Fruit fly (Drosophila melanogaster): ENCODE measurements around the gene CG34012.

CG34012 gene

dm6 chr3L:11120419-11120958 is 11.2 kb upstream of the CG34012 start, which contains the start of the genes FoxK and mRpL2 (continued):
- TF ChIP-seq CG12769 (tag; optimal IDR thresholded peaks at IDR 0.05) (peak; percentile 10), Awh (GFP tag; IDR thresholded peaks at IDR 0.05) (no peak), CG31365 (tag; optimal IDR thresholded peaks at IDR 0.05) (no peak), Med (GFP tag) (peak; percentile 80), CG11723 (GFP tag; optimal IDR thresholded peaks at IDR 0.05) (no peak), Xrp1 (GFP tag; IDR thresholded peaks at IDR 0.05) (no peak), Asciz (GFP tag; optimal IDR thresholded peaks at IDR 0.05) (no peak), NK7.1 (GFP tag; optimal IDR thresholded peaks at IDR 0.05) (no peak), CG32772 (GFP tag; IDR thresholded peaks at IDR 0.05) (no peak), vnd (GFP tag; IDR thresholded peaks at IDR 0.05; ENCODE audit: partially characterized antibody) (no peak), unpg (GFP tag; optimal IDR thresholded peaks at IDR 0.05) (no peak), Neu2 (GFP tag; optimal IDR thresholded peaks at IDR 0.05; ENCODE audit: borderline replicate concordance) (no peak), amos (GFP tag; IDR thresholded peaks at IDR 0.05; ENCODE audit: partially characterized antibody) (peak; percentile 49; the same call in 1 of the 2 replicates), cwo (GFP tag; optimal IDR thresholded peaks at IDR 0.05) (peak; percentile 64), CG10274 (GFP tag; optimal IDR thresholded peaks at IDR 0.05) (no peak), CG14710 (tag; optimal IDR thresholded peaks at IDR 0.05) (peak; percentile 39), YL-1 (GFP tag; optimal IDR thresholded peaks at IDR 0.05) (peak; percentile 72), CG31441 (GFP tag; IDR thresholded peaks at IDR 0.05) (no peak), CG32532 (GFP tag; IDR thresholded peaks at IDR 0.05) (no peak), CG34224 (GFP tag; IDR thresholded peaks at IDR 0.05; ENCODE audit: partially characterized antibody) (peak; percentile 51; the same call in 1 of the 3 replicates), tna (GFP tag; IDR thresholded peaks at IDR 0.05; ENCODE audit: partially characterized antibody) (peak; percentile 27; the same call in 1 of the 2 replicates), Atf3 (GFP tag; optimal IDR thresholded peaks at IDR 0.05) (no peak), nmo (GFP tag; optimal IDR thresholded peaks at IDR 0.05) (peak; percentile 19), CG42726 (GFP tag; IDR thresholded peaks at IDR 0.05; ENCODE audit: partially characterized antibody) (0 out of 2 replicates have a peak, but pooled peaks have one; percentile 29), CG11560 (tag; IDR thresholded peaks at IDR 0.05) (no peak), trem (tag; optimal IDR thresholded peaks at IDR 0.05) (peak; percentile 63), pros (GFP tag; optimal IDR thresholded peaks at IDR 0.05) (no peak), danr (GFP tag; IDR thresholded peaks at IDR 0.05) (no peak), Hsf (GFP tag; optimal IDR thresholded peaks at IDR 0.05) (no peak), CG7271 (tag; optimal IDR thresholded peaks at IDR 0.05) (no peak), Hr51 (GFP tag; optimal IDR thresholded peaks at IDR 0.05) (no peak), CG11247 (GFP tag; IDR thresholded peaks at IDR 0.05) (no peak), Max (GFP tag; optimal IDR thresholded peaks at IDR 0.05) (peak; percentile 82), Chrac-16 (GFP tag; optimal IDR thresholded peaks at IDR 0.05) (no peak), trh (GFP tag; optimal IDR thresholded peaks at IDR 0.05) (no peak), eve (GFP tag; optimal IDR thresholded peaks at IDR 0.05) (no peak), br (optimal IDR thresholded peaks at IDR 0.05) (no peak), seq (GFP tag; IDR thresholded peaks at IDR 0.05) (no peak), gcm2 (GFP tag; optimal IDR thresholded peaks at IDR 0.05) (peak; percentile 2), CrebB (tag; optimal IDR thresholded peaks at IDR 0.05) (no peak), slbo (GFP tag; IDR thresholded peaks at IDR 0.05) (no peak), Blimp-1 (GFP tag; optimal IDR thresholded peaks at IDR 0.05) (no peak), CG8290 (GFP tag; optimal IDR thresholded peaks at IDR 0.05) (no peak), CG8290 (tag; optimal IDR thresholded peaks at IDR 0.05) (peak in 1 of 2 experiments; percentile 60), sob (GFP tag; IDR thresholded peaks at IDR 0.05) (no peak), Lpt (GFP tag; optimal IDR thresholded peaks at IDR 0.05) (no peak), CG31388 (GFP tag; optimal IDR thresholded peaks at IDR 0.05) (no peak), E2f1 (GFP tag; IDR thresholded peaks at IDR 0.05) (no peak), sens (GFP tag) (peak; percentile 78), CG4360 (GFP tag; IDR thresholded peaks at IDR 0.05) (no peak), HLH3B (GFP tag; IDR thresholded peaks at IDR 0.05) (no peak)
